Worm (Caenorhabditis elegans) whole organism, late embryonic: Measurements from ENCODE around the gene pqn-16.

ENCODE experiments used
- C08G9.2 ChIP-seq: sonication (generic microtip); optimal IDR thresholded peaks from 2 replicates; lab custom pipeline; 2016; ENCODE audit warnings: mild to moderate bottlenecking, missing genetic modification characterization, moderate library complexity, missing compliant biosample characterization
- F13H6.1 ChIP-seq: sonication (generic microtip); optimal IDR thresholded peaks from 2 replicates; lab custom pipeline; 2016; ENCODE audit warnings: missing genetic modification characterization, missing compliant biosample characterization
- K02D7.2 ChIP-seq: sonication (generic microtip); optimal IDR thresholded peaks from 2 replicates; lab custom pipeline; 2017; ENCODE audit warnings: mild to moderate bottlenecking, missing genetic modification characterization, missing compliant biosample characterization
- K09A11.1 ChIP-seq: sonication (generic microtip); optimal IDR thresholded peaks from 2 replicates; lab custom pipeline; 2017; ENCODE audit warnings: antibody characterized with exemption, mild to moderate bottlenecking, missing genetic modification characterization, missing compliant biosample characterization; ENCODE audit not compliant: insufficient read depth
- T23F11.4 ChIP-seq: fragments of 200-800 bp; sonication (Bioruptor generic); optimal IDR thresholded peaks from 2 replicates; lab custom pipeline; 2018; ENCODE audit warnings: mild to moderate bottlenecking, missing genetic modification characterization, missing compliant biosample characterization
- Y22D7AL.16 ChIP-seq: sonication (generic microtip); optimal IDR thresholded peaks from 2 replicates; lab custom pipeline; 2016; ENCODE audit warnings: missing genetic modification characterization, missing compliant biosample characterization
- ceh-18 ChIP-seq: sonication (generic microtip); optimal IDR thresholded peaks from 2 replicates; lab custom pipeline; 2016; ENCODE audit warnings: missing genetic modification characterization, missing compliant biosample characterization
- ceh-19 ChIP-seq: fragments of 200-800 bp; sonication (Bioruptor generic); optimal IDR thresholded peaks from 2 replicates; lab custom pipeline; 2018; ENCODE audit warnings: mild to moderate bottlenecking, missing genetic modification characterization, missing compliant biosample characterization
- ceh-2 ChIP-seq: sonication (generic microtip); optimal IDR thresholded peaks from 2 replicates; lab custom pipeline; 2016; ENCODE audit warnings: missing genotype, missing genetic modification characterization, missing compliant biosample characterization
- ceh-24 ChIP-seq: sonication (generic microtip); optimal IDR thresholded peaks from 2 replicates; lab custom pipeline; 2016; ENCODE audit warnings: mild to moderate bottlenecking, missing genetic modification characterization, missing compliant biosample characterization
- ceh-31 ChIP-seq: sonication (generic microtip); optimal IDR thresholded peaks from 2 replicates; lab custom pipeline; 2016; ENCODE audit warnings: missing genetic modification characterization, missing compliant biosample characterization
- ceh-34 ChIP-seq: sonication (generic microtip); optimal IDR thresholded peaks from 2 replicates; lab custom pipeline; 2016; ENCODE audit warnings: mild to moderate bottlenecking, missing genetic modification characterization, missing compliant biosample characterization
- ceh-48 ChIP-seq: sonication (generic microtip); optimal IDR thresholded peaks from 2 replicates; lab custom pipeline; 2016; ENCODE audit warnings: missing genetic modification characterization, inconsistent platforms, missing compliant biosample characterization
- elt-4 ChIP-seq: sonication (generic microtip); optimal IDR thresholded peaks from 2 replicates; lab custom pipeline; 2016; ENCODE audit warnings: missing genetic modification characterization, missing compliant biosample characterization
- eyg-1 ChIP-seq: sonication (generic microtip); optimal IDR thresholded peaks from 2 replicates; lab custom pipeline; 2016; ENCODE audit warnings: missing genotype, missing genetic modification characterization, missing compliant biosample characterization
- fkh-10 ChIP-seq: fragments of 150-350 bp; optimal IDR thresholded peaks from 2 replicates; lab custom pipeline; 2014; ENCODE audit warnings: missing biosample characterization, missing genetic modification reagents, missing genetic modification characterization
- fkh-6 ChIP-seq: sonication (generic microtip); optimal IDR thresholded peaks from 2 replicates; lab custom pipeline; 2016; ENCODE audit warnings: missing genetic modification characterization, missing compliant biosample characterization
- gmeb-2 ChIP-seq: sonication (generic microtip); optimal IDR thresholded peaks from 2 replicates; lab custom pipeline; 2016; ENCODE audit warnings: missing genetic modification characterization, inconsistent platforms, missing compliant biosample characterization
- hlh-6 ChIP-seq: sonication (generic microtip); optimal IDR thresholded peaks from 2 replicates; lab custom pipeline; 2016; ENCODE audit warnings: missing genotype, missing genetic modification characterization, missing compliant biosample characterization
- lin-11 ChIP-seq: fragments of 200-800 bp; sonication (Bioruptor generic); optimal IDR thresholded peaks from 2 replicates; lab custom pipeline; 2018; ENCODE audit warnings: mild to moderate bottlenecking, missing genetic modification characterization, missing compliant biosample characterization
- nhr-11 ChIP-seq: fragments of 150-350 bp; optimal IDR thresholded peaks from 2 replicates; lab custom pipeline; 2014; ENCODE audit warnings: missing biosample characterization, missing genetic modification characterization
- pag-3 ChIP-seq: sonication (generic microtip); optimal IDR thresholded peaks from 2 replicates; lab custom pipeline; 2016; ENCODE audit warnings: missing compliant biosample characterization, missing genetic modification characterization, borderline replicate concordance
- pat-9 ChIP-seq: fragments of 200-800 bp; sonication (Bioruptor generic); optimal IDR thresholded peaks from 2 replicates; lab custom pipeline; 2018; ENCODE audit warnings: mild to moderate bottlenecking, missing genetic modification characterization, moderate library complexity, missing compliant biosample characterization
- pha-4 ChIP-seq: fragments of 150-350 bp; optimal IDR thresholded peaks from 2 replicates; lab custom pipeline; 2018; ENCODE audit warnings: missing biosample characterization, missing genetic modification reagents, missing genetic modification characterization
- pros-1 ChIP-seq: fragments of 150-350 bp; optimal IDR thresholded peaks from 2 replicates; lab custom pipeline; 2014; ENCODE audit warnings: missing biosample characterization, missing genetic modification reagents, missing genetic modification characterization
- rnt-1 ChIP-seq: sonication (generic microtip); optimal IDR thresholded peaks from 2 replicates; lab custom pipeline; 2016; ENCODE audit warnings: missing genetic modification characterization, missing compliant biosample characterization
- sox-4 ChIP-seq: sonication (generic microtip); optimal IDR thresholded peaks from 2 replicates; lab custom pipeline; 2017; ENCODE audit warnings: mild to moderate bottlenecking, missing genetic modification characterization, inconsistent platforms, missing compliant biosample characterization
- ttx-3 ChIP-seq: sonication (generic microtip); optimal IDR thresholded peaks from 2 replicates; lab custom pipeline; 2016; ENCODE audit warnings: missing genetic modification reagents, missing genetic modification characterization, missing compliant biosample characterization
- unc-3 ChIP-seq, 2 experiments: fragments of 200-800 bp in 1 of 2; sonication (Bioruptor generic) in 1 of 2; sonication (generic microtip) in 1 of 2; conservative IDR thresholded peaks in 1 of 2; optimal IDR thresholded peaks in 1 of 2; 2 replicates each; pipeline versions ENCODE4 v1.3.6 to Lab custom; 2016 to 2022; ENCODE audit warnings: missing compliant biosample characterization in 2 of 2, missing genetic modification characterization in 2 of 2, missing genetic modification reagents in 1 of 2
- unc-42 ChIP-seq: sonication (generic microtip); optimal IDR thresholded peaks from 2 replicates; lab custom pipeline; 2016; ENCODE audit warnings: missing genotype, missing genetic modification characterization, missing compliant biosample characterization
- unc-55 ChIP-seq: sonication (generic microtip); optimal IDR thresholded peaks from 2 replicates; lab custom pipeline; 2017; ENCODE audit warnings: missing biosample characterization, missing genetic modification reagents, missing genetic modification characterization
- zip-5 ChIP-seq: sonication (generic microtip); optimal IDR thresholded peaks from 2 replicates; lab custom pipeline; 2016; ENCODE audit warnings: missing genetic modification characterization, missing compliant biosample characterization
- ztf-16 ChIP-seq: sonication (generic microtip); optimal IDR thresholded peaks from 2 replicates; lab custom pipeline; 2017; ENCODE audit warnings: missing genetic modification characterization, missing compliant biosample characterization

The pqn-16 gene

DNA sequence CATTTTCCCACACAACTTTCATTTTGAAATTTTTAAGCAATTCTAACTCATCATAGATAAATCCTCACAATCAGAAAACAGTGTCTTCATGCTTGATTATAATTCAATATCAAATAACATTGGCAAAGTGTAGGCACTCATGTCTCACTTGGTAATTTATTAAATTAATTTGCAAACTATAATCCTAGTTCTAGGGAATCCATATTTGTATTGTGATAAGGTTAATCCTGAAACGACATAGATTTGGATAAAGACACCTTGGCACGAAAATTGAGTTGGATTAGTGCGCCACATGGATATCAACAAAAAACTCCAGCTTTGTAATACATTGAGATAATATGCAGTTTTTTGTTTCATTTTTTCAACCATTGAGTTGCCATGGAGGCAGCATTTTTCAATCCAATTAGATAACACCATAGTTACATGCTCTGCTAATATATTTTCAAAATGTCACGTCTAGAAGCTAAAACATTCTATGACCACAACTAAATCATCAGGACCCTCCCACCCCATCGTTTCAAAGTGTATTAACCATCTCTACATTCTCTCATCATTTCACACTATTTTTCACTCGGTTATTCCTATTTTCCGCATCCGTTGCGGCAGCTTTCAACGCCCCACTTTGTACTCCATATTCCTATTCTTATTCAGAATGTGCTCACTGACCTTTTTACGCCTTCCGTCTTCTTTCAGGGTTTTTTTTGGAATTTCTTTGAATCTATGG is 10.0 kb downstream of the pqn-16 start:
- no peak for TF ChIP-seq ceh-19
- TF ChIP-seq pros-1 (tag; lab: Kevin White, UChicago) = no peak
- no peak for TF ChIP-seq fkh-10 (GFP tag; lab: Kevin White, UChicago)
- TF ChIP-seq unc-42 (tag; lab: Kevin White, UChicago) = peak; percentile 64
- TF ChIP-seq, all 69 proteins: peak for 1

DNA sequence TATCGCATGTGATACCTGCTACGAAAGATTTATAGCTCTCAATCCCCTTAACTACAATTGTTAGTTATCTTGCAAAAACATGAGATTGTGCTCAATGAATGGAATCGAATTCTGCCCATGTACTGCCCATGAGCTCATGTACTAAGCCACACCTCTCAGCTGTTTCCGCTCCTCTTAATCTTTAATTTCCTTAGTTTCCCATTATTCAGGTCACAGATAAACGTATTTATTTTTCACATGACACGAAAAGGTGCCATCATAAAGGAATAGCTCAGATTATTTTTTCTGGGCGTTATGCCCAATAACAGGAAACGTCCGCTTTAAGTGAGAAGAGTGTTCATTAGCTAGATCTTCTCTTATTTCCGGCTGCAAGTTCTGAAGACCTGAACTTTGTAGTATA is 12.1 kb downstream of the pqn-16 start:
- no peak for TF ChIP-seq unc-3 (GFP tag; conservative IDR thresholded peaks at IDR 0.05; lab: Robert Waterston, UW)
- no peak for TF ChIP-seq unc-3 (tag; optimal IDR thresholded peaks at IDR 0.05; lab: Kevin White, UChicago)
- TF ChIP-seq sox-4 = no peak
- no peak for TF ChIP-seq pag-3 (tag; lab: Kevin White, UChicago)
- TF ChIP-seq ceh-31 (tag; lab: Kevin White, UChicago) = no peak
- TF ChIP-seq F13H6.1 (tag; lab: Kevin White, UChicago) = no peak
- no peak for TF ChIP-seq unc-55
- no peak for TF ChIP-seq C08G9.2 (tag; lab: Kevin White, UChicago)
- no peak for TF ChIP-seq K02D7.2
- no peak for TF ChIP-seq ceh-48 (tag; lab: Kevin White, UChicago)
- no peak for TF ChIP-seq ceh-18 (tag; lab: Kevin White, UChicago)
- no peak for TF ChIP-seq T23F11.4 (GFP tag; lab: Kevin White, UChicago)
- no peak for TF ChIP-seq lin-11
- no peak for TF ChIP-seq hlh-6 (tag; lab: Kevin White, UChicago)

DNA sequence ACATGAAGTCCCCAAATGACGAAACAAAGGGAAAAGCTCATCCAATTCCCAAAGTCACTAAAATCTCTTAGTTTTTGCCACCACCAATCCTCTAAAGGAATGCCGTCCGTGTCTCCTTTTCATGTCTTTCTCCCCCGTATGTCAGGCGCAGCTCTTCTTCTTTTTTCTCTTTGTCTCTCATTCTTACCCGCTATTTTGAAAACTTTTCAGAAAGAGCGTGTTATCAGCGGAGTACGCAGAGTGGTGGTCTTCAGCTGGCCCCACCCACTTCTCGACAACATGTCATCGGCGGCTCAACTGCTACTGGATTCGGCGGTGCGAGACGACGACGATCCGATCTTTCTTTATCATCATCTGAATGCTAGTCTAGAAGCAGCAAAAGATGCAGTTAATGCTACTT is 17.5 kb downstream of the pqn-16 start, which contains the start of gene sphr-1:
Gene sphr-1 (plus strand): TSS at position 205 of the 400 bp plus-strand sequence.
- TF ChIP-seq sox-4 = no peak

DNA sequence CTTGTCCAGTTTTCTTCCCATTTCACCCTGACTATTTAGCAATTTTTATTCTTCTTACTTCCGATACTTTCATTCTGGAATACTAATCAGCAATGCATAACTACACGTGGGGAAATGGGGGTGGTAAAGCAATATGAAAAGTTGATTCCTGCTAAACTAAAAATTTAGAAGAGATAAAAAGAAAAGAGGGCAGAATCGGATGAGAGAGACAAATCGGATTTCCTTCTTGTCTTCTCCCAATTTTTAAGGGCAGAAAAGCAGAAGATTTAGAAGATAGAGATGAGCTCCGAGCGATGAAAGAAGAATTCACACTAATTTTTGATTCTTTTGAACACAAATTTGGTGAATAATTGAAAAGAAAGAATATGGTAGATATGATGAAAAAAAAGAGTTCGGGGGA is 20.2 kb downstream of the pqn-16 start:
- TF ChIP-seq fkh-6 = no peak
- no peak for TF ChIP-seq pat-9 (tag; lab: Kevin White, UChicago)
- TF ChIP-seq F13H6.1 (tag; lab: Kevin White, UChicago) = no peak
- no peak for TF ChIP-seq sox-4
- TF ChIP-seq Y22D7AL.16 (tag; lab: Kevin White, UChicago) = no peak
- TF ChIP-seq ztf-16 = no peak
- peak; percentile 93 for TF ChIP-seq unc-42 (tag; lab: Kevin White, UChicago)
- TF ChIP-seq zip-5 (tag; lab: Kevin White, UChicago) = no peak

DNA sequence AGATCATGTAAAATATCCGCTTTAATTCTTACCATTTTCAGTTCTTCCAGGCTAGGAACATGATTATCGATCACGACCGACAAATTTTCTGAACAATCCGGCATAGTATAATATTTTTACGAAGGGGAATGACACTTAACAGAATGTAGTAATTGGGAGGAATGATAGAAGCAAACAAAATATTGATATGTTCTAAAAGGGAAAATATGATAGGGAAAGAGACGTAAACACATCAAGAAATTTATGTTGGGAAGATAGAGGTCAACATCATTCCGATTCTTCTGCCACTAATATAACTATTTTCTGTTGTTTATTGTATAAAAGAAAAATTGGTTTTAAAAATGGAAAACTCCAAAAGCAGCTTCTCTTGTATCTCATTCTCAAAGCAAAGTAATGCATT is 23.2 kb downstream of the pqn-16 start, which contains the start of gene C24B5.4:
Gene C24B5.4 (minus strand): TSS at position 206 of the 400 bp plus-strand sequence.
- TF ChIP-seq pat-9 (tag; lab: Kevin White, UChicago) (no peak), rnt-1 (tag; lab: Kevin White, UChicago) (no peak), fkh-6 (no peak), pha-4 (tag; lab: Kevin White, UChicago) (no peak), elt-4 (tag; lab: Kevin White, UChicago) (no peak), gmeb-2 (no peak), eyg-1 (tag; lab: Kevin White, UChicago) (no peak)

DNA sequence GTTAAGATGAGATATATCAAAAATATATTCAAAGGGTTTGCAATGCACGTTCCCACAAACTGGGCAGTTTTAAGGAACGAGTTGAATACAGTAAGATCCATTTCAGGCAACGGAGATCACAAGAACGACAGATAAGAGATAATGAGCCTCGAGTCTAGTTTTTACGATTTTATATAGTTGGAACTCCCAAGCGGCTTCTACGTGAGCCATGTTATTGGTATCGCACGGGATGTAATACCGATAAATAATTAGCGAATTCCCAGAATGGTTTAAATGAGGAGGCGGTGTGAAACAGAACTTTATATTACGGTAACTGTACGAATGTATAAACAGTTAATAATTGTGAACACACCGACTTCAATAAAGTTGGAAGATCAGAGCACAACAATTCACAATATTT is 25.0 kb downstream of the pqn-16 start, which contains the start of gene str-177:
Gene str-177 (minus strand): TSS at position 101 of the 400 bp plus-strand sequence.
- TF ChIP-seq zip-5 (tag; lab: Kevin White, UChicago) (no peak), ceh-24 (tag; lab: Kevin White, UChicago) (no peak), ceh-19 (no peak), nhr-11 (tag; lab: Kevin White, UChicago) (no peak), ceh-34 (tag; lab: Kevin White, UChicago) (no peak), ttx-3 (tag; lab: Kevin White, UChicago) (no peak), unc-55 (no peak), lin-11 (no peak), ceh-2 (tag; lab: Kevin White, UChicago) (no peak), K09A11.1 (tag; lab: Kevin White, UChicago) (no peak)
